Fruit fly (Drosophila melanogaster): ENCODE data around the gene CG34155.
A peak's percentile ranks its signal among the peaks of the same experiment; 100 is the strongest.

CG34155 gene

DNA sequence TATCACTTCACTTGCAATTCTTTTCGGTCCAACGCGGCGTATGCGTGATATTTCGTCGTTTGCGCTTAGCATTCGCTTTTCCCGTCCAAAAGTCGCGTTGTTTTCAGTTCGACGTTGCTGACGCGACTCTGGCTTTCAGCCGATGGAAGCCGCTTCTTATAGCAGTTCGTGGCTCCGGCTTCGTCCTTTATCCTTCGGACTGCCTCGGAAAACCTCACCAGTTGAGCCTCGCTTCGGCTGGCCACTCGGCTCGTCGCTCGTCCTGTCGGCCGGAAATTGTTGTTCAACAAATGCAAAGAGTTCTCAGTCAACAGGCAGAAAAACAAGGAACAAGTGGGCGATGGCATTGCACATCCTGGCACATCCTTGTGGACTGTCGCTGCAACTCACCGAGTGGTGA, at the start of gene CG34155:
CG34155 (minus strand) TSS at position 130 of the 400 bp plus-strand sequence.
- TF ChIP-seq CG6792 (GFP tag; optimal IDR thresholded peaks at IDR 0.05), result no peak
- TF ChIP-seq Hr38 (GFP tag; optimal IDR thresholded peaks at IDR 0.05), result no peak
- TF ChIP-seq dsx (GFP tag; optimal IDR thresholded peaks at IDR 0.05; ENCODE audit: poor library complexity, severe bottlenecking), result no peak
- no peak for TF ChIP-seq CG6276 (GFP tag; optimal IDR thresholded peaks at IDR 0.05)
- no peak for TF ChIP-seq CG9139 (GFP tag; optimal IDR thresholded peaks at IDR 0.05)
- TF ChIP-seq esn (GFP tag; optimal IDR thresholded peaks at IDR 0.05), result no peak
- no peak for TF ChIP-seq fd59A (GFP tag; optimal IDR thresholded peaks at IDR 0.05)
- TF ChIP-seq CG15336 (GFP tag; IDR thresholded peaks at IDR 0.05), result no peak
- TF ChIP-seq CG1621 (tag; optimal IDR thresholded peaks at IDR 0.05), result no peak
- no peak for TF ChIP-seq net (GFP tag; optimal IDR thresholded peaks at IDR 0.05)
- TF ChIP-seq eg (GFP tag; IDR thresholded peaks at IDR 0.05), result no peak
- TF ChIP-seq dac (GFP tag; optimal IDR thresholded peaks at IDR 0.05), result no peak
- no peak for TF ChIP-seq achi (GFP tag; optimal IDR thresholded peaks at IDR 0.05)
- no peak for TF ChIP-seq Met (GFP tag; optimal IDR thresholded peaks at IDR 0.05)
- no peak for TF ChIP-seq Eip75B (GFP tag; optimal IDR thresholded peaks at IDR 0.05)
- TF ChIP-seq Eip78C (GFP tag), result no peak

DNA sequence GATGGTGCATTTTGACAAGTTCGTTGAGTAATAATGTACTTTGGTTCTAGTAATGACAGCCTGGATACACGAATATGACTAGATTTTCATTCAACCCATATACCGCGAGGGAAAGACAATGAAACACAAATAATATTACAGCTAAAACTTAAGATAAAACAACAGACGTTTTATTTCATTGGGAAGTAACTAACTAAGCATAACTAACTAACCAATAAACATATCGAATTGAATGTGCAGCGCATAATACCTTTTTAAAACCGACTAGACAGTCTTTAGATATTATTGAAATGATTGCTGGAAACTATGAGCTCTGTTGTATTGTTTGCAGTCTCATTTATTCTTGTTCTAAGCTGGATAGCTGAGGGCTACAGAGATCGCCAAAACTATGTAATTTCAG, 45.9 kb upstream of the CG34155 start, which contains the start of gene CG31016:
CG31016 (plus strand) TSS at position 301 of the 400 bp plus-strand sequence.
- TF ChIP-seq CG31627 (GFP tag; optimal IDR thresholded peaks at IDR 0.05) (no peak), CG15336 (GFP tag; IDR thresholded peaks at IDR 0.05) (no peak), CG34406 (GFP tag; optimal IDR thresholded peaks at IDR 0.05) (no peak), svp (GFP tag) (no peak), CG6854 (GFP tag; optimal IDR thresholded peaks at IDR 0.05) (no peak), Eip75B (GFP tag; optimal IDR thresholded peaks at IDR 0.05) (no peak), CG6808 (GFP tag; optimal IDR thresholded peaks at IDR 0.05) (no peak), Sox14 (GFP tag; optimal IDR thresholded peaks at IDR 0.05) (no peak), CG11902 (GFP tag; optimal IDR thresholded peaks at IDR 0.05) (no peak), net (GFP tag; optimal IDR thresholded peaks at IDR 0.05) (no peak), CG11762 (GFP tag; optimal IDR thresholded peaks at IDR 0.05; ENCODE audit: insufficient read depth) (no peak), CG1621 (tag; optimal IDR thresholded peaks at IDR 0.05) (no peak), esn (GFP tag; optimal IDR thresholded peaks at IDR 0.05) (no peak), Eip93F (GFP tag; optimal IDR thresholded peaks at IDR 0.05) (no peak)

DNA sequence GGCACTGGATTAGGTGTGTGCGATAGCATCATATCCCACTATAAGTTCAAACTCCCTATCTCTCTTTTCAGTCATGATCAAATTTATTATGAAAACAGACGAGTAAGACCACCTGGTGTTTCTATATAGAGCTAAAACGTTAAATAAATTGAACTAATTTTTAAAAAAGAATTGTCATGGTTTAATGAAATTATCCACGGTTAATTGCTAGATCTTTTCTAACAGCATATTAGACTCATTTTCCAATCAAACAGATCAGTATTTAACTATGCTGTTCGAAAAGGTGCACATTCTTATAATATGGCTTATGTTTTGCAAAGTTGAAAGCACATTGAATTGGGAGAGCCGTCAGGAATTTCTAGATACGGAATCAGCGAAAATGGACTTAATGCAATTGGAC, 43.9 kb upstream of the CG34155 start, which contains the start of gene PH4alphaNE3:
PH4alphaNE3 (plus strand) TSS at position 301 of the 400 bp plus-strand sequence.
- TF ChIP-seq CG10669 (GFP tag; optimal IDR thresholded peaks at IDR 0.05) (no peak), Hr4 (GFP tag; optimal IDR thresholded peaks at IDR 0.05) (no peak), lz (GFP tag; optimal IDR thresholded peaks at IDR 0.05) (no peak), Sox15 (GFP tag; optimal IDR thresholded peaks at IDR 0.05) (no peak)

DNA sequence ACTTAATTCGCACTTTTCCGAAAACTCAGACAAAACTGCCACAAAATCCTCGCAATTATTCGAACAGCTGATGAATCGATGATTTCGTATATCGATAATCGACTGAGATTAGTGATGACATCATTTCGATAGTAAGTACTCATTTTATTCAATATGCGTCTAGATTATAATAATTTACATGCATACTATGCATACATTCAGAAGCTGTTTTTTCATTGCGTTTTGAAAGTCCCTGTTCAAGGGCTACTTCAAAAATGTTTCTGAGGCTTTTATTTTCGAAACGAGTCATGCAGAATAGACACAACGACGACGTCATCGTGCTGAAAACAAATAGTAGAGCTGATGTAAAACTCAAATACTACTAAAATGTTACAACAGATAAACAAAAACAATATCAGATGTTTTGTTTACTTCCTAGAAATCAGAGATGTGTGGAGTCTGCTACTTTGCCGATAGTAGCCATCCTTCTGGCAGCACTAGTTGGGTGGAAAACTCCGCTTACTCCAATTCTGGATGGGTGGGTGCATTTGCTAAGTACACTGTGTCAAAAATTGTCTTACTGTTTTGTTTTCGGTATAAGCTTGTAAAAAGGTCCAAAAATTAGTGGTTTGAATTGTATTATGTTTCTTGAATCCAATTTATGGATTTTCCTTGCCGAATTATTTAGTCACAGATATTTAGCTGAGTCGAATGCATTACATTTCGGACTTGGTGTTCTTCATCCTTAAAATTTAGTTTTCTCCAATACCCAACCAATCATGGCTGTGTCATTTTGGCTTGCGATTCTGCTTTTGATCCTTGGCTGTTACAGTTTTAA, 41.6 kb upstream of the CG34155 start, which contains the start of the genes CG2246 and CG31021:
CG2246 (minus strand) TSS at position 50 of the 817 bp plus-strand sequence.
CG31021 (plus strand) TSS at position 767 of the 817 bp plus-strand sequence.
- TF ChIP-seq dac (GFP tag; optimal IDR thresholded peaks at IDR 0.05) (no peak), svp (GFP tag) (peak; percentile 82), CG11294 (GFP tag; IDR thresholded peaks at IDR 0.05) (no peak), Eip75B (GFP tag; optimal IDR thresholded peaks at IDR 0.05) (peak; percentile 13), CG6163 (GFP tag; IDR thresholded peaks at IDR 0.05) (peak; percentile 54; the same call in 2 of the 3 replicates), Eip78C (GFP tag) (peak; percentile 67), CG32006 (GFP tag; optimal IDR thresholded peaks at IDR 0.05) (no peak), Smox (GFP tag; optimal IDR thresholded peaks at IDR 0.05) (peak; percentile 34), vri (GFP tag; optimal IDR thresholded peaks at IDR 0.05) (no peak), CG11902 (GFP tag; optimal IDR thresholded peaks at IDR 0.05) (peak; percentile 9), Gug (GFP tag; IDR thresholded peaks at IDR 0.05) (0 out of 2 replicates have a peak, but pooled peaks have one; percentile 16), dsx (GFP tag; optimal IDR thresholded peaks at IDR 0.05; ENCODE audit: poor library complexity, severe bottlenecking) (no peak), CG8319 (GFP tag; optimal IDR thresholded peaks at IDR 0.05) (peak; percentile 35), CG10669 (GFP tag; optimal IDR thresholded peaks at IDR 0.05) (peak; percentile 14), lz (GFP tag; optimal IDR thresholded peaks at IDR 0.05) (peak; percentile 55), Ets96B (tag; optimal IDR thresholded peaks at IDR 0.05) (no peak), salr (GFP tag; optimal IDR thresholded peaks at IDR 0.05) (no peak), CG31627 (GFP tag; optimal IDR thresholded peaks at IDR 0.05) (peak; percentile 51), cyc (GFP tag; optimal IDR thresholded peaks at IDR 0.05) (peak; percentile 30), CG16779 (tag; optimal IDR thresholded peaks at IDR 0.05) (no peak), CG4318 (GFP tag; optimal IDR thresholded peaks at IDR 0.05) (no peak), Hr39 (GFP tag; optimal IDR thresholded peaks at IDR 0.05) (peak; percentile 52), pdm3 (GFP tag; optimal IDR thresholded peaks at IDR 0.05) (peak; percentile 2), CG11762 (GFP tag; optimal IDR thresholded peaks at IDR 0.05; ENCODE audit: insufficient read depth) (no peak), Sox14 (GFP tag; optimal IDR thresholded peaks at IDR 0.05) (peak; percentile 27), net (GFP tag; optimal IDR thresholded peaks at IDR 0.05) (no peak)
